Fruit fly (Drosophila melanogaster): ENCODE measurements around the gene Pex19.

Gene Pex19

DNA sequence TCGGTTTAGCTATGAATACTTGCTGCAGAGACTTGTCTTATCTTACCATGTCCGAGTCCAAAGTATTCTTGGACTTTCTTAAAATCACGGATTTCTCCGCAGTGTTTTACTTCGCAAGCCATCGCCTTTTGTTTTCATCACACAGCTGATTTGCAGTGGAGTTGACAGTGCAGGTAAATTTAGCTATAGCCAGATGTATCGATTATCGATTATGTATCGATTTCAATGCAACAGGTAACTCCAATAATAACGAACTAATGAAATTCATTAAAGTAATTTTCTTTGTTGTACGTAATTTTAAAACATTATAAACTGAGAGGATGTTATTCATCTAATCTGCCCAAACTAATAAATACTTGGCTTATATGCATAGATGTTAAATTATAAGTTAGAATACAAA, 28.6 kb upstream of the Pex19 start, which contains the start of gene Rab3-GAP (continued):
- TF ChIP-seq run (tag; optimal IDR thresholded peaks at IDR 0.05): no peak
- no peak for TF ChIP-seq toy (GFP tag; IDR thresholded peaks at IDR 0.05)
- TF ChIP-seq nau (GFP tag; optimal IDR thresholded peaks at IDR 0.05): no peak
- no peak for TF ChIP-seq her (GFP tag; optimal IDR thresholded peaks at IDR 0.05)
- TF ChIP-seq Kr (GFP tag; optimal IDR thresholded peaks at IDR 0.05): no peak
- no peak for TF ChIP-seq CG10462 (GFP tag; optimal IDR thresholded peaks at IDR 0.05)
- TF ChIP-seq Taf1 (GFP tag; IDR thresholded peaks at IDR 0.05): no peak
- TF ChIP-seq Abd-B (GFP tag; optimal IDR thresholded peaks at IDR 0.05): no peak
- TF ChIP-seq ato (GFP tag; IDR thresholded peaks at IDR 0.05; ENCODE audit: partially characterized antibody): no peak
- no peak for TF ChIP-seq CG15011 (GFP tag; optimal IDR thresholded peaks at IDR 0.05)
- TF ChIP-seq MESR4 (GFP tag; optimal IDR thresholded peaks at IDR 0.05): peak; percentile 50
- peak; percentile 26 for TF ChIP-seq CG30020 (tag; optimal IDR thresholded peaks at IDR 0.05)
- no peak for TF ChIP-seq chn (GFP tag; optimal IDR thresholded peaks at IDR 0.05)
- no peak for TF ChIP-seq prd (optimal IDR thresholded peaks at IDR 0.05)
- peak; percentile 69 for TF ChIP-seq prd (GFP tag; IDR thresholded peaks at IDR 0.05)
- TF ChIP-seq CG16815 (GFP tag; optimal IDR thresholded peaks at IDR 0.05): no peak
- no peak for TF ChIP-seq Doc2 (GFP tag; IDR thresholded peaks at IDR 0.05)
- no peak for TF ChIP-seq Side (GFP tag; optimal IDR thresholded peaks at IDR 0.05)
- TF ChIP-seq abd-A (tag; optimal IDR thresholded peaks at IDR 0.05): no peak
- no peak for TF ChIP-seq CG15696 (tag; optimal IDR thresholded peaks at IDR 0.05)
- TF ChIP-seq CG42726 (GFP tag; IDR thresholded peaks at IDR 0.05; ENCODE audit: partially characterized antibody): no peak
- TF ChIP-seq gfzf (GFP tag; optimal IDR thresholded peaks at IDR 0.05): no peak
- TF ChIP-seq CG4360 (GFP tag; IDR thresholded peaks at IDR 0.05): no peak
- no peak for TF ChIP-seq CG1233 (GFP tag; optimal IDR thresholded peaks at IDR 0.05)
- TF ChIP-seq CG9876 (GFP tag; optimal IDR thresholded peaks at IDR 0.05): no peak
- no peak for TF ChIP-seq HLHmδ (GFP tag; optimal IDR thresholded peaks at IDR 0.05)
- no peak for TF ChIP-seq crol (GFP tag; IDR thresholded peaks at IDR 0.05)
- TF ChIP-seq CG11247 (GFP tag; IDR thresholded peaks at IDR 0.05): no peak
- no peak for TF ChIP-seq B-H2 (GFP tag; optimal IDR thresholded peaks at IDR 0.05)
- TF ChIP-seq bcd (GFP tag; optimal IDR thresholded peaks at IDR 0.05): no peak
- no peak for TF ChIP-seq CG14050 (GFP tag; IDR thresholded peaks at IDR 0.05)
- TF ChIP-seq CG12071 (GFP tag; optimal IDR thresholded peaks at IDR 0.05): no peak
- no peak for TF ChIP-seq CG7357 (GFP tag; IDR thresholded peaks at IDR 0.05)
- no peak for TF ChIP-seq CG9609 (GFP tag; optimal IDR thresholded peaks at IDR 0.05)
- TF ChIP-seq slp2 (GFP tag; optimal IDR thresholded peaks at IDR 0.05): no peak
- TF ChIP-seq CG17612 (GFP tag; IDR thresholded peaks at IDR 0.05): no peak
- TF ChIP-seq lilli (GFP tag; optimal IDR thresholded peaks at IDR 0.05): peak; percentile 37
- no peak for TF ChIP-seq Sin3A (optimal IDR thresholded peaks at IDR 0.05)
- no peak for TF ChIP-seq dimm (GFP tag; IDR thresholded peaks at IDR 0.05)
- no peak for TF ChIP-seq D19B (GFP tag; optimal IDR thresholded peaks at IDR 0.05)
- no peak for TF ChIP-seq Dek (tag; optimal IDR thresholded peaks at IDR 0.05)
- TF ChIP-seq eve (GFP tag; optimal IDR thresholded peaks at IDR 0.05): no peak
- no peak for TF ChIP-seq Adf1 (GFP tag; IDR thresholded peaks at IDR 0.05)
- TF ChIP-seq rib (GFP tag; IDR thresholded peaks at IDR 0.05): no peak
- no peak for TF ChIP-seq CrebB (tag; optimal IDR thresholded peaks at IDR 0.05)
- no peak for TF ChIP-seq gt (GFP tag; IDR thresholded peaks at IDR 0.05)
- TF ChIP-seq CG15514 (GFP tag; optimal IDR thresholded peaks at IDR 0.05): peak; percentile 60

Measured in whole organism, embryonic.